Worm (Caenorhabditis elegans) whole organism, mixed stage, embryonic: ENCODE results near the gene T23B5.4.
"Not testable (repeated sequence)": the region's sequence is repeated elsewhere in the genome, so short reads cannot be mapped to it uniquely, and the experiment has no call there.

Experiments
- M03D4.4 ChIP-seq: sonication (generic microtip); optimal IDR thresholded peaks from 2 replicates; lab custom pipeline; 2017; ENCODE audit warnings: mild to moderate bottlenecking, missing genetic modification characterization, missing compliant biosample characterization
- ceh-39 ChIP-seq: fragments of 150-350 bp; optimal IDR thresholded peaks from 2 replicates; lab custom pipeline; 2014; ENCODE audit warnings: missing biosample characterization, missing genetic modification characterization
- ceh-43 ChIP-seq: fragments of 200-800 bp; sonication (Bioruptor generic); optimal IDR thresholded peaks from 2 replicates; lab custom pipeline; 2018; ENCODE audit warnings: mild to moderate bottlenecking, missing genetic modification characterization, moderate library complexity, missing compliant biosample characterization
- ceh-83 ChIP-seq: fragments of 200-800 bp; sonication (Bioruptor generic); optimal IDR thresholded peaks from 2 replicates; lab custom pipeline; 2018; ENCODE audit warnings: mild to moderate bottlenecking, missing genetic modification characterization, missing compliant biosample characterization
- ces-1 ChIP-seq: fragments of 150-350 bp; optimal IDR thresholded peaks from 2 replicates; lab custom pipeline; 2014; ENCODE audit warnings: missing biosample characterization, missing genetic modification reagents, missing genetic modification characterization
- drap-1 ChIP-seq: fragments of 200-800 bp; sonication (Bioruptor generic); optimal IDR thresholded peaks from 3 replicates; lab custom pipeline; 2018; ENCODE audit warnings: mild to moderate bottlenecking, missing genetic modification characterization, missing compliant biosample characterization
- elt-1 ChIP-seq: sonication (generic microtip); optimal IDR thresholded peaks from 2 replicates; lab custom pipeline; 2017; ENCODE audit warnings: missing genetic modification characterization, mild to moderate bottlenecking, missing compliant biosample characterization, antibody characterized with exemption, moderate library complexity, borderline replicate concordance; ENCODE audit not compliant: insufficient read depth
- elt-3 ChIP-seq: fragments of 150-350 bp; optimal IDR thresholded peaks from 2 replicates; lab custom pipeline; 2014; ENCODE audit warnings: missing biosample characterization, missing genetic modification characterization
- flh-1 ChIP-seq: fragments of 200-800 bp; sonication (Bioruptor generic); optimal IDR thresholded peaks from 2 replicates; lab custom pipeline; 2018; ENCODE audit warnings: mild to moderate bottlenecking, missing genetic modification characterization, moderate library complexity, missing compliant biosample characterization
- hlh-1 ChIP-seq: fragments of 150-350 bp; optimal IDR thresholded peaks from 2 replicates; lab custom pipeline; 2014; ENCODE audit warnings: missing biosample characterization, missing genetic modification reagents, missing genetic modification characterization
- lin-13 ChIP-seq: fragments of 150-350 bp; optimal IDR thresholded peaks from 2 replicates; lab custom pipeline; 2014; ENCODE audit warnings: missing biosample characterization, missing genetic modification characterization
- lin-32 ChIP-seq: fragments of 200-800 bp; sonication (Bioruptor generic); optimal IDR thresholded peaks from 2 replicates; lab custom pipeline; 2018; ENCODE audit warnings: mild to moderate bottlenecking, missing genetic modification characterization, missing compliant biosample characterization
- lsy-2 ChIP-seq: fragments of 150-350 bp; optimal IDR thresholded peaks from 2 replicates; lab custom pipeline; 2014; ENCODE audit warnings: missing biosample characterization, missing genetic modification characterization
- mab-5 ChIP-seq: fragments of 150-350 bp; optimal IDR thresholded peaks from 2 replicates; lab custom pipeline; 2014; ENCODE audit warnings: missing biosample characterization, missing genetic modification characterization
- mep-1 ChIP-seq: fragments of 150-350 bp; optimal IDR thresholded peaks from 2 replicates; lab custom pipeline; 2017; ENCODE audit warnings: missing biosample characterization, missing genetic modification reagents, missing genetic modification characterization, inconsistent platforms
- nhr-12 ChIP-seq: fragments of 150-350 bp; optimal IDR thresholded peaks from 2 replicates; lab custom pipeline; 2014; ENCODE audit warnings: missing biosample characterization, missing genetic modification characterization
- nhr-237 ChIP-seq: fragments of 150-350 bp; optimal IDR thresholded peaks from 2 replicates; lab custom pipeline; 2014; ENCODE audit warnings: missing biosample characterization, missing genetic modification characterization
- nhr-28 ChIP-seq: fragments of 150-350 bp; optimal IDR thresholded peaks from 2 replicates; lab custom pipeline; 2014; ENCODE audit warnings: missing biosample characterization, missing genetic modification characterization
- nhr-76 ChIP-seq: sonication (generic microtip); optimal IDR thresholded peaks from 2 replicates; lab custom pipeline; 2017; ENCODE audit warnings: missing biosample characterization, missing genetic modification characterization
- pha-4 ChIP-seq: fragments of 150-350 bp; optimal IDR thresholded peaks from 2 replicates; lab custom pipeline; 2018; ENCODE audit warnings: missing biosample characterization, missing genetic modification reagents, missing genetic modification characterization
- snpc-4 ChIP-seq: fragments of 150-350 bp; optimal IDR thresholded peaks from 2 replicates; lab custom pipeline; 2014; ENCODE audit warnings: missing biosample characterization, missing genetic modification characterization
- sptf-1 ChIP-seq: sonication (generic microtip); optimal IDR thresholded peaks from 2 replicates; lab custom pipeline; 2017; ENCODE audit warnings: mild to moderate bottlenecking, missing genetic modification characterization, moderate library complexity, missing compliant biosample characterization
- tbx-8 ChIP-seq: fragments of 200-800 bp; sonication (Bioruptor generic); optimal IDR thresholded peaks from 2 replicates; lab custom pipeline; 2018; ENCODE audit warnings: mild to moderate bottlenecking, missing genetic modification characterization, moderate library complexity, missing compliant biosample characterization
- unc-120 ChIP-seq: sonication (generic microtip); optimal IDR thresholded peaks from 2 replicates; lab custom pipeline; 2017; ENCODE audit warnings: missing genetic modification characterization, missing compliant biosample characterization; ENCODE audit not compliant: poor library complexity, severe bottlenecking
- unc-39 ChIP-seq: fragments of 150-350 bp; optimal IDR thresholded peaks from 2 replicates; lab custom pipeline; 2014; ENCODE audit warnings: missing biosample characterization, missing genetic modification characterization
- unc-62 ChIP-seq: fragments of 150-350 bp; optimal IDR thresholded peaks from 2 replicates; lab custom pipeline; 2014; ENCODE audit warnings: missing biosample characterization, missing genetic modification reagents, missing genetic modification characterization
- zip-8 ChIP-seq: fragments of 150-350 bp; optimal IDR thresholded peaks from 2 replicates; lab custom pipeline; 2014; ENCODE audit warnings: missing biosample characterization, missing genetic modification characterization
- ztf-11 ChIP-seq: fragments of 150-350 bp; optimal IDR thresholded peaks from 2 replicates; lab custom pipeline; 2014; ENCODE audit warnings: missing biosample characterization, missing genetic modification characterization

The T23B5.4 gene

DNA sequence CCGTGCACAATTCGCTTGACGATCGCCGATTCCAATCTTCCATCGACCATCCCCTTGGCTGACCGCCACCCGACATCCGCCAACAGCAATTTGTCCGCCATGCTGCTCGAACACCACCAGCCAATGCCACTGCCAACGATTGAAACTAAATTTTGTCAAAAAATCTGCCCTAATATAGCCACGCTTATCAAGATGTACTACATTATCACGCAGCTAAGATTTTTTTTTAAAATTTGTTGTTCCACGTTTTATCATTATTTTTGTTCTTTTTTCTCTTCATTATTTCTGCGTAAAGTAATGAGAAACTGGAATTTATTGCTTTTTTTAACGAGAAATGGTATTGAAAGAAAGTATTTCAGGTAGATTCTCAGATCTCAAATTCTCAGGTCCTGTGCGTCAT lies 35.5 kb upstream of the T23B5.4 start, which contains the start of gene C26H9A.3:
TSS of gene C26H9A.3 (minus strand) at position 101 of the 400 bp plus-strand sequence.
- not testable (repeated sequence) for TF ChIP-seq mep-1 (tag; lab: Kevin White, UChicago); unc-120 (tag; lab: Kevin White, UChicago); unc-62

- no peak for TF ChIP-seq elt-3 (tag; lab: Kevin White, UChicago)
- TF ChIP-seq lin-13 (tag; lab: Kevin White, UChicago), result no peak
- no peak for TF ChIP-seq hlh-1 (tag; lab: Kevin White, UChicago)
Observed at ce11 chrIV:12640137-12640536, 34.7 kb upstream of the T23B5.4 start, which contains the start of gene vha-7. vha-7 (plus strand) TSS chrIV:12640462.

- TF ChIP-seq zip-8 (no peak), ceh-83 (no peak), ces-1 (no peak), ztf-11 (tag; lab: Kevin White, UChicago) (no peak), flh-1 (GFP tag; lab: Kevin White, UChicago) (no peak), unc-62 (no peak), nhr-12 (no peak), nhr-28 (no peak), ceh-39 (tag; lab: Kevin White, UChicago) (no peak), unc-39 (tag; lab: Kevin White, UChicago) (no peak), sptf-1 (tag; lab: Kevin White, UChicago) (no peak), elt-3 (tag; lab: Kevin White, UChicago) (no peak), pha-4 (tag; lab: Kevin White, UChicago) (no peak), M03D4.4 (no peak), unc-120 (tag; lab: Kevin White, UChicago) (no peak), nhr-76 (tag; lab: Kevin White, UChicago) (no peak), lin-32 (no peak), lsy-2 (no peak), snpc-4 (tag; lab: Kevin White, UChicago) (no peak), ceh-43 (GFP tag; lab: Kevin White, UChicago) (no peak)
Observed at ce11 chrIV:12640875-12641860, 33.6 kb upstream of the T23B5.4 start.

DNA sequence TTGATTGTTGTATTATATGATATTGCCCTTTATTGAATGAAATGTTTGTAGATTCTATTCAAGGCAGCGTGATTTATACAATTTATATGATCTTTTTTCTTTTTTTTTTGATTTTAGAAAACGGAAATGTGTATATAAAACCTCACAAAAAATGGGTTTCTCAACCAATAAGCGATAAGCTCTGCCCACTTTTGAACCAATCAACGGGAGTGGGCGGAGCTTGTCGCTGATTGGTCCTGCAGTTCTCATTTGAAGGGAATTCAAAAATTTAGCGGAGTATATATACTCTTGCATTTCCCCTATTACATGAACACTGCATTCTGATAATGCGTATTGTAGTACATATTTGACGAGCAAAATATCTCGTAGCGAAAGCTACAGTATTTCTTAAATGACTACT lies 24.2 kb upstream of the T23B5.4 start:
- TF ChIP-seq nhr-28, result no peak
- no peak for TF ChIP-seq sptf-1 (tag; lab: Kevin White, UChicago)
- TF ChIP-seq ces-1, result no peak

DNA sequence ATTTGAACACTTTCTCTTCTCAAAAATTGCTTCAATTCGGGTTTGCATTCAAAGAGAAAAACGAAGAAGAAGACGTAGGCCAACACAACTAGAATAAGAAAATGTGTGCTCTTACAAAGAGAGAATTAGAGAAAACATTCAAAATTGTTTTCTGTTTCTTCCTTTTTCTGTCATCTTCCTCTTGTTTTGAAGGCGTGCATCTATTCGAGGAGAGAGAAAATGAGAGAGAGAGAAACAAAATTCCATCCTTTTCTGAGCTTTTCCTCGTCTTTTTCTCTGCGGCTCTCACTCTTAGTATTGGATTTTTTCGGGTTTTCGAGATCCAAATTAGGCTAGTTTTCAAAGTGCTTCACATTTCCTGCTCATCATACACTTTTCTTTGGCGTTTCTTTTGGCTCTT lies 23.2 kb upstream of the T23B5.4 start:
- TF ChIP-seq sptf-1 (tag; lab: Kevin White, UChicago), result no peak
- TF ChIP-seq ces-1, result peak; percentile 93

- TF ChIP-seq ces-1, result peak; percentile 39
- TF ChIP-seq ztf-11 (tag; lab: Kevin White, UChicago), result no peak
- TF ChIP-seq lsy-2, result peak; percentile 19
- no peak for TF ChIP-seq nhr-237 (tag; lab: Kevin White, UChicago)
- no peak for TF ChIP-seq M03D4.4
- TF ChIP-seq mab-5 (tag; lab: Kevin White, UChicago), result no peak
- TF ChIP-seq lin-32, result no peak
- no peak for TF ChIP-seq elt-3 (tag; lab: Kevin White, UChicago)
- TF ChIP-seq tbx-8 (GFP tag; lab: Kevin White, UChicago), result no peak
- TF ChIP-seq lin-13 (tag; lab: Kevin White, UChicago), result no peak
- TF ChIP-seq elt-1 (tag; lab: Kevin White, UChicago), result no peak
- TF ChIP-seq mep-1 (tag; lab: Kevin White, UChicago), result no peak
- no peak for TF ChIP-seq drap-1
- TF ChIP-seq nhr-76 (tag; lab: Kevin White, UChicago), result no peak
Observed at ce11 chrIV:12653094-12653493, 21.7 kb upstream of the T23B5.4 start, which contains the start of the genes wdfy-3 and C26H9A.4. wdfy-3 (plus strand) TSS chrIV:12653401. C26H9A.4 (plus strand) TSS chrIV:12653410.
